Worm (Caenorhabditis elegans): Measurements from ENCODE around the gene srt-11.

srt-11 gene

DNA sequence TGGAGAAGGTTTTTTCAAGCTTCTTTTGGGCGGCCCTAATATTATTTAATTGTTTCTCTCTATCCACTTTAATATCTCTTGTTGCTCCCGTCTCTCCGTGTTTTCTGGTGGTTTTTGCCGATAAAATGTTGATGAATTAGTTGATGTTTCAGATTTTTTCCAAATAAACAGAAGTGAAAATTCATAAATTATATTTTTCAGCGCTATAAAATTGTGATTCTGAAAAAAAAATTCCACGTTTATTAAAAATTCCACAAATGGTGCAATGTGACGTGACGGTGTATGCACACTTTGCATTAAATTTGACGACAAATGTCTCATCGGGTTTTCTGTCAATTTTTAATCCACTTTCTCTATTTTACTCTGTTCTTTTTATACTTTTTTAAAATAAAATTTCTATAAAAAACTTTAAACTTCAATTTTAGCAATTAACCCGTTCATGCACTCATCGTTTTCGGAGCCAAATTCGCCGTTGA lies 7.7 kb upstream of the srt-11 start, which contains the start of gene tbc-20 (continued):
- TF ChIP-seq lin-26 (GFP tag; IDR thresholded peaks at IDR 0.05): no peak
- TF ChIP-seq pha-4 (tag; optimal IDR thresholded peaks at IDR 0.05): no peak
- no peak for TF ChIP-seq Y95B8A.8 (GFP tag; IDR thresholded peaks at IDR 0.05)
- peak; percentile 38 for TF ChIP-seq hrde-1 (tag; optimal IDR thresholded peaks at IDR 0.05; ENCODE audit: borderline replicate concordance)
- TF ChIP-seq ceh-27 (GFP tag; optimal IDR thresholded peaks at IDR 0.05): no peak
- TF ChIP-seq sptf-2 (GFP tag; optimal IDR thresholded peaks at IDR 0.05): no peak
- TF ChIP-seq ztf-28 (GFP tag; IDR thresholded peaks at IDR 0.05): no peak
- no peak for TF ChIP-seq mes-4 (tag; optimal IDR thresholded peaks at IDR 0.05)
- peak; percentile 6 for TF ChIP-seq lin-40 (tag; optimal IDR thresholded peaks at IDR 0.05)
- TF ChIP-seq cebp-2 (GFP tag; IDR thresholded peaks at IDR 0.05): no peak
- TF ChIP-seq repo-1 (tag; optimal IDR thresholded peaks at IDR 0.05): no peak
- TF ChIP-seq hsf-1 (GFP tag; IDR thresholded peaks at IDR 0.05): no peak
- TF ChIP-seq dox-1 (GFP tag; IDR thresholded peaks at IDR 0.05): no peak
- TF ChIP-seq Y53G8AR.9 (GFP tag; conservative IDR thresholded peaks at IDR 0.05): no peak
- no peak for TF ChIP-seq K12H6.12 (tag; optimal IDR thresholded peaks at IDR 0.05)
- no peak for TF ChIP-seq let-526 (GFP tag; IDR thresholded peaks at IDR 0.05)
- no peak for TF ChIP-seq rec-8 (tag; optimal IDR thresholded peaks at IDR 0.05)
- TF ChIP-seq snpc-3.4 (tag; optimal IDR thresholded peaks at IDR 0.05): peak; percentile 56
- no peak for TF ChIP-seq F37B4.10 (GFP tag; IDR thresholded peaks at IDR 0.05)
- TF ChIP-seq dpff-1 (tag; optimal IDR thresholded peaks at IDR 0.05): no peak
- no peak for TF ChIP-seq rcor-1 (GFP tag; IDR thresholded peaks at IDR 0.05)
- TF ChIP-seq tlf-1 (GFP tag; optimal IDR thresholded peaks at IDR 0.05): no peak
- no peak for TF ChIP-seq madf-10 (tag; optimal IDR thresholded peaks at IDR 0.05)
- no peak for TF ChIP-seq B0261.1 (tag; optimal IDR thresholded peaks at IDR 0.05)
- peak; percentile 76 for TF ChIP-seq madf-6 (GFP tag; IDR thresholded peaks at IDR 0.05)
- TF ChIP-seq ztf-3 (GFP tag; optimal IDR thresholded peaks at IDR 0.05): no peak
- TF ChIP-seq F39B2.1 (GFP tag; IDR thresholded peaks at IDR 0.05): no peak
- no peak for TF ChIP-seq ceh-91 (GFP tag; IDR thresholded peaks at IDR 0.05)
- peak; percentile 57; the same call in 1 of the 2 replicates for TF ChIP-seq ekl-4 (GFP tag; IDR thresholded peaks at IDR 0.05)
- peak; percentile 19 for TF ChIP-seq athp-1 (tag; optimal IDR thresholded peaks at IDR 0.05)
- TF ChIP-seq F57C9.4 (tag; optimal IDR thresholded peaks at IDR 0.05): no peak
- no peak for TF ChIP-seq egrh-3 (GFP tag; IDR thresholded peaks at IDR 0.05)
- no peak for TF ChIP-seq F10E7.11 (tag; optimal IDR thresholded peaks at IDR 0.05)
- TF ChIP-seq egl-44 (GFP tag; IDR thresholded peaks at IDR 0.05): no peak
- no peak for TF ChIP-seq akir-1 (GFP tag; optimal IDR thresholded peaks at IDR 0.05)
- TF ChIP-seq xnd-1 (tag; optimal IDR thresholded peaks at IDR 0.05): peak; percentile 56
- no peak for TF ChIP-seq sea-2 (GFP tag; IDR thresholded peaks at IDR 0.05)
- TF ChIP-seq lin-54 (GFP tag; optimal IDR thresholded peaks at IDR 0.05): peak; percentile 29
- no peak for TF ChIP-seq ama-1 (optimal IDR thresholded peaks at IDR 0.05)
- peak in 1 of 2 experiments; percentile 9 for TF ChIP-seq ama-1 (GFP tag; optimal IDR thresholded peaks at IDR 0.05)
- TF ChIP-seq nhr-27 (tag; optimal IDR thresholded peaks at IDR 0.05): no peak

DNA sequence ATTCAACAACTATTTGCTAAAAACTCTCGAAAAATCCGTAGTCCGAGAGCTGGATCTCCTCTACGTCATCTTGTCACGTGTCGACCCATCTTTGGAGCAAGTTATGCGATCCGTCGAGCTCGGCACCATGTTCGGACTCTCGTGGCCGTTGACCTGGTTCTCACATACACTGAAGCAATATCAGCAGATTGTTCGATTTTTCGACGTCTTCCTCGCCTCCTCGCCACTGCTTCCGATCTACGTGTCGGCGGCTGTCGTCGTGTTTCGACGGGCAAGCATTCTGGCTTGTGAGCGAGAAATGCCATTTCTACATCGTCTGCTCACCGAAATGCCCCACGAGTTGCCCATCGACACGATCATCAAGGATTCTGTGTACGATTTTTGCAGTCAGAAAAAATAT lies 6.4 kb upstream of the srt-11 start:
- TF ChIP-seq snpc-1.1 (tag; optimal IDR thresholded peaks at IDR 0.05; ENCODE audit: insufficient read depth): no peak
- TF ChIP-seq madf-6 (GFP tag; IDR thresholded peaks at IDR 0.05): 0 out of 2 replicates have a peak, but pooled peaks have one; percentile 16
- TF ChIP-seq zfh-2 (GFP tag; conservative IDR thresholded peaks at IDR 0.05): peak; percentile 56

Data from whole organism, young adult.